Worm (Caenorhabditis elegans) whole organism, L1 larva: ENCODE results near the gene Y49F6B.9.

Experiments used
- C04F5.9 ChIP-seq: sonication (generic microtip); optimal IDR thresholded peaks from 2 replicates; lab custom pipeline; 2016; ENCODE audit warnings: missing genetic modification characterization, missing compliant biosample characterization
- C16A3.4 ChIP-seq: fragments of 150-350 bp; optimal IDR thresholded peaks from 2 replicates; lab custom pipeline; 2014; ENCODE audit warnings: missing biosample characterization, missing genetic modification characterization
- Y116A8C.19 ChIP-seq: sonication (generic microtip); optimal IDR thresholded peaks from 2 replicates; lab custom pipeline; 2016; ENCODE audit warnings: missing compliant biosample characterization, missing genetic modification characterization, borderline replicate concordance
- alr-1 ChIP-seq: fragments of 200-800 bp; sonication (Bioruptor generic); optimal IDR thresholded peaks from 2 replicates; lab custom pipeline; 2018; ENCODE audit warnings: borderline replicate concordance, mild to moderate bottlenecking, missing genetic modification characterization, missing compliant biosample characterization
- aly-2 ChIP-seq: fragments of 150-350 bp; optimal IDR thresholded peaks from 2 replicates; lab custom pipeline; 2014; ENCODE audit warnings: missing biosample characterization, missing genetic modification characterization
- ama-1 ChIP-seq: fragments of 150-350 bp; optimal IDR thresholded peaks from 2 replicates; lab custom pipeline; 2014
- blmp-1 ChIP-seq: fragments of 150-350 bp; optimal IDR thresholded peaks from 2 replicates; lab custom pipeline; 2014; ENCODE audit warnings: missing biosample characterization, missing genetic modification characterization
- ceh-63 ChIP-seq: fragments of 200-800 bp; sonication (Bioruptor generic); optimal IDR thresholded peaks from 2 replicates; lab custom pipeline; 2018; ENCODE audit warnings: mild to moderate bottlenecking, missing genetic modification characterization, missing compliant biosample characterization
- ceh-88 ChIP-seq: fragments of 200-800 bp; sonication (Bioruptor generic); IDR thresholded peaks from 2 replicates; pipeline ENCODE4 v1.3.6; 2022; ENCODE audit warnings: missing genetic modification characterization, missing compliant biosample characterization
- ces-1 ChIP-seq: fragments of 150-350 bp; optimal IDR thresholded peaks from 2 replicates; lab custom pipeline; 2014; ENCODE audit warnings: missing biosample characterization, missing genetic modification reagents, missing genetic modification characterization
- dsc-1 ChIP-seq: sonication (generic microtip); optimal IDR thresholded peaks from 2 replicates; lab custom pipeline; 2016; ENCODE audit warnings: mild to moderate bottlenecking, missing genetic modification characterization, missing compliant biosample characterization
- efl-1 ChIP-seq, 4 experiments: fragments of 150-350 bp; optimal IDR thresholded peaks in 3 of 4; peaks in 1 of 4; 1 replicate in 1 of 4; 2 replicates in 3 of 4; lab custom pipeline; 2014; ENCODE audit warnings: missing biosample characterization in 2 of 4, missing genetic modification characterization in 2 of 4, missing genetic modification reagents in 2 of 4
- egl-13 ChIP-seq: sonication (generic microtip); optimal IDR thresholded peaks from 2 replicates; lab custom pipeline; 2016; ENCODE audit warnings: missing genotype, missing genetic modification reagents, missing genetic modification characterization, missing compliant biosample characterization
- elt-2 ChIP-seq: sonication (generic microtip); optimal IDR thresholded peaks from 2 replicates; lab custom pipeline; 2016; ENCODE audit warnings: missing genetic modification characterization, mild to moderate bottlenecking, inconsistent platforms, missing compliant biosample characterization, missing genetic modification reagents
- ets-5 ChIP-seq: fragments of 200-800 bp; sonication (Bioruptor generic); IDR thresholded peaks from 2 replicates; pipeline ENCODE4 v1.3.6; 2022; ENCODE audit warnings: missing genetic modification characterization, missing compliant biosample characterization
- fkh-8 ChIP-seq: sonication (generic microtip); optimal IDR thresholded peaks from 2 replicates; lab custom pipeline; 2016; ENCODE audit warnings: mild to moderate bottlenecking, missing genetic modification characterization, missing compliant biosample characterization
- fos-1 ChIP-seq: fragments of 150-350 bp; optimal IDR thresholded peaks from 2 replicates; lab custom pipeline; 2014; ENCODE audit warnings: missing biosample characterization, missing genetic modification characterization
- grh-1 ChIP-seq: fragments of 200-800 bp; sonication (Bioruptor generic); IDR thresholded peaks from 2 replicates; pipeline ENCODE4 v1.3.6; 2022; ENCODE audit warnings: missing genetic modification reagents, missing genetic modification characterization, missing compliant biosample characterization
- hlh-4 ChIP-seq: sonication (generic microtip); optimal IDR thresholded peaks from 2 replicates; lab custom pipeline; 2016; ENCODE audit warnings: mild to moderate bottlenecking, missing genetic modification characterization, missing compliant biosample characterization
- hpl-2 ChIP-seq: fragments of 150-350 bp; optimal IDR thresholded peaks from 2 replicates; lab custom pipeline; 2014; ENCODE audit warnings: missing biosample characterization, missing genetic modification reagents, missing genetic modification characterization
- jun-1 ChIP-seq: fragments of 150-350 bp; optimal IDR thresholded peaks from 2 replicates; lab custom pipeline; 2014; ENCODE audit warnings: missing biosample characterization, missing genetic modification reagents, missing genetic modification characterization
- lin-13 ChIP-seq: fragments of 150-350 bp; optimal IDR thresholded peaks from 2 replicates; lab custom pipeline; 2014; ENCODE audit warnings: missing biosample characterization, missing genetic modification reagents, missing genetic modification characterization
- lin-15B ChIP-seq: fragments of 150-350 bp; sonication (generic microtip); optimal IDR thresholded peaks from 3 replicates; lab custom pipeline; 2014; ENCODE audit warnings: missing biosample characterization, missing genetic modification characterization
- lin-39 ChIP-seq: fragments of 150-350 bp; optimal IDR thresholded peaks from 2 replicates; lab custom pipeline; 2014; ENCODE audit warnings: missing biosample characterization, missing genetic modification reagents, missing genetic modification characterization
- lir-3 ChIP-seq: sonication (generic microtip); optimal IDR thresholded peaks from 2 replicates; lab custom pipeline; 2016; ENCODE audit warnings: mild to moderate bottlenecking, missing genetic modification characterization, moderate library complexity, missing compliant biosample characterization; ENCODE audit not compliant: poor library complexity
- lsy-2 ChIP-seq, 2 experiments: fragments of 150-350 bp; optimal IDR thresholded peaks; 2 replicates each; lab custom pipeline; 2014; ENCODE audit warnings: missing biosample characterization in 2 of 2, missing genetic modification characterization in 2 of 2
- mab-9 ChIP-seq: fragments of 200-800 bp; sonication (Bioruptor generic); IDR thresholded peaks from 2 replicates; pipeline ENCODE4 v1.3.6; 2022; ENCODE audit warnings: missing genetic modification reagents, missing genetic modification characterization, missing compliant biosample characterization
- mdl-1 ChIP-seq, 2 experiments: fragments of 150-350 bp; optimal IDR thresholded peaks; 2 replicates each; lab custom pipeline; 2014 to 2017; ENCODE audit warnings: missing biosample characterization in 2 of 2, missing genetic modification characterization in 2 of 2, inconsistent platforms in 1 of 2
- mef-2 ChIP-seq: fragments of 150-350 bp; optimal IDR thresholded peaks from 2 replicates; lab custom pipeline; 2014; ENCODE audit warnings: missing biosample characterization, missing genetic modification characterization
- nhr-12 ChIP-seq: sonication (generic microtip); optimal IDR thresholded peaks from 2 replicates; lab custom pipeline; 2017; ENCODE audit warnings: missing biosample characterization, missing genetic modification characterization
- nhr-19 ChIP-seq: fragments of 200-800 bp; sonication (Bioruptor generic); conservative IDR thresholded peaks from 2 replicates; pipeline ENCODE4 v1.3.6; 2022; ENCODE audit warnings: missing genetic modification characterization, missing compliant biosample characterization
- nhr-20 ChIP-seq: sonication (generic microtip); optimal IDR thresholded peaks from 2 replicates; lab custom pipeline; 2016; ENCODE audit warnings: mild to moderate bottlenecking, missing genetic modification characterization, missing compliant biosample characterization
- nhr-28 ChIP-seq: fragments of 150-350 bp; optimal IDR thresholded peaks from 2 replicates; lab custom pipeline; 2014; ENCODE audit warnings: missing biosample characterization, missing genetic modification characterization
- nhr-71 ChIP-seq: sonication (generic microtip); optimal IDR thresholded peaks from 2 replicates; lab custom pipeline; 2016; ENCODE audit warnings: mild to moderate bottlenecking, missing genetic modification characterization, moderate library complexity, missing compliant biosample characterization
- nhr-76 ChIP-seq: sonication (generic microtip); optimal IDR thresholded peaks from 2 replicates; lab custom pipeline; 2017; ENCODE audit warnings: missing biosample characterization, missing genetic modification characterization
- nhr-77 ChIP-seq: fragments of 150-350 bp; optimal IDR thresholded peaks from 2 replicates; lab custom pipeline; 2014; ENCODE audit warnings: missing biosample characterization, missing genetic modification characterization
- nhr-84 ChIP-seq: sonication (generic microtip); optimal IDR thresholded peaks from 2 replicates; lab custom pipeline; 2017; ENCODE audit warnings: missing biosample characterization, missing genetic modification characterization
- nhr-85 ChIP-seq: sonication (generic microtip); peaks from one replicate; lab custom pipeline; 2016; ENCODE audit warnings: missing genetic modification characterization, inconsistent platforms, missing compliant biosample characterization
- pag-3 ChIP-seq: sonication (generic microtip); optimal IDR thresholded peaks from 2 replicates; lab custom pipeline; 2017; ENCODE audit warnings: missing genetic modification characterization, mild to moderate bottlenecking, missing compliant biosample characterization, antibody characterized with exemption, borderline replicate concordance; ENCODE audit not compliant: insufficient read depth
- pax-3 ChIP-seq: fragments of 200-800 bp; sonication (Bioruptor generic); optimal IDR thresholded peaks from 2 replicates; lab custom pipeline; 2018; ENCODE audit warnings: mild to moderate bottlenecking, missing genetic modification characterization, moderate library complexity, missing compliant biosample characterization
- rnt-1 ChIP-seq: sonication (generic microtip); optimal IDR thresholded peaks from 2 replicates; lab custom pipeline; 2016; ENCODE audit warnings: mild to moderate bottlenecking, missing genetic modification characterization, moderate library complexity, missing compliant biosample characterization
- skn-1 ChIP-seq: fragments of 150-350 bp; optimal IDR thresholded peaks from 2 replicates; lab custom pipeline; 2014; ENCODE audit warnings: missing biosample characterization, missing genetic modification characterization
- snpc-4 ChIP-seq: fragments of 150-350 bp; optimal IDR thresholded peaks from 2 replicates; lab custom pipeline; 2014; ENCODE audit warnings: missing biosample characterization, missing genetic modification characterization
- snu-23 ChIP-seq: sonication (generic microtip); optimal IDR thresholded peaks from 2 replicates; lab custom pipeline; 2016; ENCODE audit warnings: missing genetic modification characterization, missing compliant biosample characterization
- sptf-1 ChIP-seq: fragments of 150-350 bp; optimal IDR thresholded peaks from 2 replicates; lab custom pipeline; 2014; ENCODE audit warnings: missing biosample characterization, missing genetic modification characterization
- sup-37 ChIP-seq: fragments of 200-800 bp; sonication (Bioruptor generic); optimal IDR thresholded peaks from 2 replicates; lab custom pipeline; 2018; ENCODE audit warnings: mild to moderate bottlenecking, missing genetic modification characterization, missing compliant biosample characterization
- tbx-2 ChIP-seq: sonication (generic microtip); optimal IDR thresholded peaks from 2 replicates; lab custom pipeline; 2016; ENCODE audit warnings: missing genetic modification characterization, missing compliant biosample characterization
- tlp-1 ChIP-seq: fragments of 150-350 bp; optimal IDR thresholded peaks from 2 replicates; lab custom pipeline; 2014; ENCODE audit warnings: missing biosample characterization, missing genetic modification characterization
- unc-130 ChIP-seq: fragments of 150-350 bp; optimal IDR thresholded peaks from 2 replicates; lab custom pipeline; 2017; ENCODE audit warnings: missing biosample characterization, missing genetic modification characterization, inconsistent platforms
- unc-30 ChIP-seq: sonication (generic microtip); optimal IDR thresholded peaks from 2 replicates; lab custom pipeline; 2017; ENCODE audit warnings: missing biosample characterization, missing genetic modification characterization
- unc-62 ChIP-seq: fragments of 150-350 bp; optimal IDR thresholded peaks from 2 replicates; lab custom pipeline; 2014; ENCODE audit warnings: missing biosample characterization, missing genetic modification reagents, missing genetic modification characterization
- unc-86 ChIP-seq: sonication (generic microtip); optimal IDR thresholded peaks from 2 replicates; lab custom pipeline; 2016; ENCODE audit warnings: missing genetic modification characterization, missing compliant biosample characterization
- zip-4 ChIP-seq: fragments of 200-800 bp; sonication (Bioruptor generic); optimal IDR thresholded peaks from 2 replicates; lab custom pipeline; 2018; ENCODE audit warnings: mild to moderate bottlenecking, missing genetic modification characterization, moderate library complexity, missing compliant biosample characterization

Y49F6B.9 gene

ce11 chrII:3518961-3519544, 19.9 kb upstream of the Y49F6B.9 start, which contains the start of gene clec-126 (continued):
- TF ChIP-seq fos-1 (tag; lab: Kevin White, UChicago) (peak; percentile 53), dsc-1 (tag; lab: Kevin White, UChicago) (peak; percentile 62), nhr-12 (no peak), lsy-2 (tag; optimal IDR thresholded peaks at IDR 0.05; lab: Kevin White, UChicago) (peak; percentile 68 to 81), nhr-84 (tag; lab: Kevin White, UChicago) (no peak), tlp-1 (tag; lab: Kevin White, UChicago) (no peak), snu-23 (GFP tag; lab: Kevin White, UChicago) (peak; percentile 87), mdl-1 (tag; optimal IDR thresholded peaks at IDR 0.05; lab: Kevin White, UChicago) (peak in 1 of 2 experiments; percentile 50), hlh-4 (tag; lab: Kevin White, UChicago) (no peak), pax-3 (tag; lab: Kevin White, UChicago) (no peak), lin-15B (peak; percentile 24), ces-1 (GFP tag; lab: Kevin White, UChicago) (no peak), snpc-4 (tag; lab: Kevin White, UChicago) (no peak), grh-1 (GFP tag; lab: Robert Waterston, UW) (peak; percentile 7; the same call in 1 of the 2 replicates), unc-86 (tag; lab: Kevin White, UChicago) (peak; percentile 48), skn-1 (tag; lab: Kevin White, UChicago) (peak; percentile 47), ama-1 (lab: Kevin White, UChicago) (no peak), nhr-76 (no peak), ceh-63 (GFP tag; lab: Kevin White, UChicago) (no peak), C16A3.4 (tag; lab: Kevin White, UChicago) (peak; percentile 57), rnt-1 (tag; lab: Kevin White, UChicago) (peak; percentile 66), tbx-2 (peak; percentile 65), egl-13 (peak; percentile 45), elt-2 (tag; lab: Kevin White, UChicago) (peak; percentile 65), nhr-85 (tag; lab: Kevin White, UChicago) (peak; percentile 82), blmp-1 (peak; percentile 40), unc-130 (tag; lab: Kevin White, UChicago) (no peak), jun-1 (no peak), lir-3 (peak; percentile 39), ets-5 (no peak), nhr-77 (tag; lab: Kevin White, UChicago) (peak; percentile 69), nhr-19 (GFP tag; lab: Robert Waterston, UW) (peak; percentile 65), nhr-71 (peak; percentile 81), nhr-28 (no peak), unc-62 (GFP tag; lab: Kevin White, UChicago) (no peak), aly-2 (tag; lab: Kevin White, UChicago) (no peak), efl-1 (optimal IDR thresholded peaks at IDR 0.05; lab: Kevin White, UChicago) (peak; percentile 38 to 59), efl-1 (GFP tag; optimal IDR thresholded peaks at IDR 0.05 in 1 of 2; lab: Kevin White, UChicago) (peak; percentile 40 to 93), nhr-20 (tag; lab: Kevin White, UChicago) (peak; percentile 75), alr-1 (tag; lab: Kevin White, UChicago) (no peak), zip-4 (no peak), mab-9 (no peak), Y116A8C.19 (tag; lab: Kevin White, UChicago) (no peak), ceh-88 (0 out of 2 replicates have a peak, but pooled peaks have one; percentile 33), unc-30 (tag; lab: Kevin White, UChicago) (no peak), lin-13 (GFP tag; lab: Kevin White, UChicago) (peak; percentile 79), mef-2 (tag; lab: Kevin White, UChicago) (peak; percentile 15), sup-37 (GFP tag; lab: Kevin White, UChicago) (no peak), C04F5.9 (tag; lab: Kevin White, UChicago) (peak; percentile 29), lin-39 (no peak), hpl-2 (no peak), fkh-8 (tag; lab: Kevin White, UChicago) (peak; percentile 44), pag-3 (tag; lab: Kevin White, UChicago) (no peak), sptf-1 (tag; lab: Kevin White, UChicago) (no peak)
